Worm (Caenorhabditis elegans): ENCODE data around the gene ZK686.6.
A peak's percentile ranks its signal among the peaks of the same experiment; 100 is the strongest.

Gene ZK686.6

ce11 chrIII:7780566-7781238 lies 7.9 kb upstream of the ZK686.6 start:
- no peak for TF ChIP-seq egl-27 (tag; optimal IDR thresholded peaks at IDR 0.05)
- no peak for TF ChIP-seq unc-39 (tag; optimal IDR thresholded peaks at IDR 0.05)
- peak; percentile 5 for TF ChIP-seq nfya-1 (tag; optimal IDR thresholded peaks at IDR 0.05; ENCODE audit: insufficient read depth)
- no peak for TF ChIP-seq elt-2 (tag; optimal IDR thresholded peaks at IDR 0.05)
- no peak for TF ChIP-seq nhr-25 (tag; optimal IDR thresholded peaks at IDR 0.05)
- TF ChIP-seq tbx-2 (tag; optimal IDR thresholded peaks at IDR 0.05), result no peak
- TF ChIP-seq egl-5 (tag; optimal IDR thresholded peaks at IDR 0.05), result no peak
- peak; percentile 17 for TF ChIP-seq lin-39 (tag; optimal IDR thresholded peaks at IDR 0.05)
- no peak for TF ChIP-seq sea-2 (GFP tag; optimal IDR thresholded peaks at IDR 0.05)
- no peak for TF ChIP-seq R02D3.7 (tag; optimal IDR thresholded peaks at IDR 0.05)

- TF ChIP-seq sea-2 (GFP tag; optimal IDR thresholded peaks at IDR 0.05), result no peak
- peak; percentile 19 for TF ChIP-seq nfya-1 (tag; optimal IDR thresholded peaks at IDR 0.05; ENCODE audit: insufficient read depth)
Measured at ce11 chrIII:7779313-7779712, 6.5 kb upstream of the ZK686.6 start.

ce11 chrIII:7778530-7778929 lies 5.7 kb upstream of the ZK686.6 start:
- TF ChIP-seq nfya-1 (tag; optimal IDR thresholded peaks at IDR 0.05; ENCODE audit: insufficient read depth) (peak; percentile 96), egl-5 (tag; optimal IDR thresholded peaks at IDR 0.05) (peak; percentile 31), nhr-43 (tag; optimal IDR thresholded peaks at IDR 0.05; ENCODE audit: poor library complexity, severe bottlenecking) (no peak), nhr-77 (tag; optimal IDR thresholded peaks at IDR 0.05) (no peak), nhr-67 (tag; optimal IDR thresholded peaks at IDR 0.05) (no peak), ceh-28 (tag; optimal IDR thresholded peaks at IDR 0.05) (no peak)

ce11 chrIII:7775983-7776440 lies 3.2 kb upstream of the ZK686.6 start, which contains the start of gene bath-15:
TSS of gene bath-15 (minus strand) at chrIII:7776033.
- TF ChIP-seq egl-5 (tag; optimal IDR thresholded peaks at IDR 0.05) (no peak), pha-4 (tag; optimal IDR thresholded peaks at IDR 0.05) (peak; percentile 66)

ce11 chrIII:7773791-7774190 lies 990 bp upstream of the ZK686.6 start:
- TF ChIP-seq lsy-12 (tag; optimal IDR thresholded peaks at IDR 0.05) (no peak), R02D3.7 (tag; optimal IDR thresholded peaks at IDR 0.05) (no peak)

- TF ChIP-seq lin-15B (tag; optimal IDR thresholded peaks at IDR 0.05) (peak; percentile 70), nhr-25 (tag; optimal IDR thresholded peaks at IDR 0.05) (peak; percentile 8), R02D3.7 (tag; optimal IDR thresholded peaks at IDR 0.05) (peak; percentile 37), hmg-11 (tag; optimal IDR thresholded peaks at IDR 0.05) (peak; percentile 42), lsy-12 (tag; optimal IDR thresholded peaks at IDR 0.05) (peak; percentile 50), elt-2 (tag; optimal IDR thresholded peaks at IDR 0.05) (peak; percentile 26), nfya-1 (tag; optimal IDR thresholded peaks at IDR 0.05; ENCODE audit: insufficient read depth) (peak; percentile 61), nhr-23 (tag; optimal IDR thresholded peaks at IDR 0.05) (peak; percentile 23), pha-4 (tag; optimal IDR thresholded peaks at IDR 0.05) (peak; percentile 37), snpc-4 (tag; optimal IDR thresholded peaks at IDR 0.05) (peak; percentile 20)
Measured at ce11 chrIII:7770986-7771385, 1.8 kb downstream of the ZK686.6 start.

- TF ChIP-seq ceh-82 (tag; optimal IDR thresholded peaks at IDR 0.05) (no peak), lin-39 (tag; optimal IDR thresholded peaks at IDR 0.05) (peak; percentile 27), ZK546.5 (tag; optimal IDR thresholded peaks at IDR 0.05) (no peak), elt-3 (tag; optimal IDR thresholded peaks at IDR 0.05) (no peak), egl-5 (tag; optimal IDR thresholded peaks at IDR 0.05) (no peak), lin-15B (tag; optimal IDR thresholded peaks at IDR 0.05) (peak; percentile 30), ztf-11 (tag; optimal IDR thresholded peaks at IDR 0.05) (no peak), nhr-77 (tag; optimal IDR thresholded peaks at IDR 0.05) (no peak), hmg-11 (tag; optimal IDR thresholded peaks at IDR 0.05) (peak; percentile 7), unc-62 (GFP tag; optimal IDR thresholded peaks at IDR 0.05) (no peak), pqm-1 (tag; optimal IDR thresholded peaks at IDR 0.05) (no peak), ama-1 (optimal IDR thresholded peaks at IDR 0.05) (no peak), nfya-1 (tag; optimal IDR thresholded peaks at IDR 0.05; ENCODE audit: insufficient read depth) (peak; percentile 74), nhr-28 (tag; optimal IDR thresholded peaks at IDR 0.05) (no peak), lsy-12 (tag; optimal IDR thresholded peaks at IDR 0.05) (no peak), pha-4 (tag; optimal IDR thresholded peaks at IDR 0.05) (peak; percentile 26), nhr-23 (tag; optimal IDR thresholded peaks at IDR 0.05) (no peak)
Measured at ce11 chrIII:7769965-7770364, 2.8 kb downstream of the ZK686.6 start, which contains the start of gene snu-23. TSS of gene snu-23 (minus strand) at chrIII:7770120.

Measured in whole organism, L3 larva.